Worm (Caenorhabditis elegans) whole organism, L4/young adult: Measurements from ENCODE around the gene smcl-1.

Source experiments
- W03F9.2 ChIP-seq: fragments of 150-350 bp; optimal IDR thresholded peaks from 2 replicates; lab custom pipeline; 2014; ENCODE audit warnings: missing biosample characterization, missing genetic modification characterization
- him-1 ChIP-seq: sonication (generic microtip); optimal IDR thresholded peaks from 2 replicates; lab custom pipeline; 2016; ENCODE audit warnings: missing genotype, missing genetic modification reagents, missing genetic modification characterization, missing compliant biosample characterization

ce11 chrX:11675573-11675972 lies 17.7 kb upstream of the smcl-1 start:
- TF ChIP-seq him-1 (tag; lab: Kevin White, UChicago) (no peak), W03F9.2 (tag; lab: Kevin White, UChicago) (no peak)
